Fruit fly (Drosophila melanogaster) whole organism, adult: ENCODE results near the gene Gad1.
A peak's percentile ranks its signal among the peaks of the same experiment; 100 is the strongest.

ENCODE experiments used
- CG11617 ChIP-seq: fragments of 200-800 bp; sonication (Bioruptor generic); optimal IDR thresholded peaks from 2 replicates; lab custom pipeline; 2017; ENCODE audit warnings: mild to moderate bottlenecking, missing biosample characterization, missing genetic modification reagents, missing genetic modification characterization
- CG12768 ChIP-seq: fragments of 200-800 bp; sonication (Bioruptor generic); optimal IDR thresholded peaks from 2 replicates; lab custom pipeline; 2017; ENCODE audit warnings: missing biosample characterization, missing genetic modification characterization, mild to moderate bottlenecking, moderate library complexity, missing genetic modification reagents
- CG14711 ChIP-seq: fragments of 200-800 bp; sonication (Bioruptor generic); optimal IDR thresholded peaks from 2 replicates; lab custom pipeline; 2018; ENCODE audit warnings: missing biosample characterization, mild to moderate bottlenecking, missing genetic modification characterization, moderate library complexity
- CG1620 ChIP-seq: fragments of 200-800 bp; sonication (Bioruptor generic); optimal IDR thresholded peaks from 2 replicates; lab custom pipeline; 2016; ENCODE audit warnings: missing biosample characterization, missing genetic modification characterization
- CG33017 ChIP-seq: fragments of 200-800 bp; sonication (Bioruptor generic); optimal IDR thresholded peaks from 2 replicates; lab custom pipeline; 2018; ENCODE audit warnings: missing biosample characterization, mild to moderate bottlenecking, missing genetic modification characterization, moderate library complexity
- CG5204 ChIP-seq: fragments of 200-800 bp; sonication (Bioruptor generic); optimal IDR thresholded peaks from 2 replicates; lab custom pipeline; 2016; ENCODE audit warnings: missing biosample characterization, missing genetic modification characterization
- CG7045 ChIP-seq: fragments of 200-800 bp; sonication (Bioruptor generic); optimal IDR thresholded peaks from 2 replicates; lab custom pipeline; 2017; ENCODE audit warnings: missing biosample characterization, mild to moderate bottlenecking, missing genetic modification characterization
- CG7101 ChIP-seq: fragments of 200-800 bp; sonication (Bioruptor generic); optimal IDR thresholded peaks from 2 replicates; lab custom pipeline; 2018; ENCODE audit warnings: missing biosample characterization, mild to moderate bottlenecking, missing genetic modification characterization, moderate library complexity
- Clk ChIP-seq: fragments of 200-800 bp; sonication (Bioruptor generic); optimal IDR thresholded peaks from 2 replicates; lab custom pipeline; 2017; ENCODE audit warnings: missing biosample characterization, missing genetic modification characterization
- Crg-1 ChIP-seq: fragments of 200-800 bp; sonication (Bioruptor generic); optimal IDR thresholded peaks from 2 replicates; lab custom pipeline; 2016; ENCODE audit warnings: missing biosample characterization, missing genetic modification characterization
- Hr96 ChIP-seq: fragments of 200-800 bp; sonication (Bioruptor generic); optimal IDR thresholded peaks from 2 replicates; lab custom pipeline; 2016; ENCODE audit warnings: missing biosample characterization, missing genetic modification characterization
- Mnt ChIP-seq: fragments of 200-800 bp; sonication (Bioruptor generic); optimal IDR thresholded peaks from 2 replicates; lab custom pipeline; 2016; ENCODE audit warnings: missing biosample characterization, mild to moderate bottlenecking, missing genetic modification characterization
- bab1 ChIP-seq: fragments of 200-800 bp; sonication (Bioruptor generic); optimal IDR thresholded peaks from 3 replicates; lab custom pipeline; 2019; ENCODE audit warnings: missing biosample characterization, mild to moderate bottlenecking, missing genetic modification characterization, moderate library complexity
- cic ChIP-seq: fragments of 200-800 bp; sonication (Bioruptor generic); optimal IDR thresholded peaks from 2 replicates; lab custom pipeline; 2017; ENCODE audit warnings: missing biosample characterization, mild to moderate bottlenecking, missing genetic modification characterization, moderate library complexity
- cnc ChIP-seq, 2 experiments: fragments of >200 bp; optimal IDR thresholded peaks; 2 replicates each; lab custom pipeline; 2017
- kay ChIP-seq: fragments of 200-800 bp; sonication (Bioruptor generic); peaks from one replicate; lab custom pipeline; 2016; ENCODE audit warnings: missing biosample characterization, missing genetic modification characterization, borderline replicate concordance
- ovo ChIP-seq: fragments of 200-800 bp; sonication (Bioruptor generic); optimal IDR thresholded peaks from 2 replicates; lab custom pipeline; 2016; ENCODE audit warnings: missing biosample characterization, missing genetic modification characterization
- pad ChIP-seq: fragments of 200-800 bp; sonication (Bioruptor generic); optimal IDR thresholded peaks from 3 replicates; lab custom pipeline; 2017; ENCODE audit warnings: missing biosample characterization, missing genetic modification characterization, mild to moderate bottlenecking, moderate library complexity, missing genetic modification reagents
- tj ChIP-seq: fragments of 200-800 bp; sonication (Bioruptor generic); optimal IDR thresholded peaks from 3 replicates; lab custom pipeline; 2017; ENCODE audit warnings: missing biosample characterization, mild to moderate bottlenecking, missing genetic modification characterization, moderate library complexity
- toe ChIP-seq: fragments of 200-800 bp; sonication (Bioruptor generic); optimal IDR thresholded peaks from 2 replicates; lab custom pipeline; 2016; ENCODE audit warnings: missing biosample characterization, missing genetic modification characterization

The Gad1 gene

dm6 chr3L:4081243-4081642, 7.3 kb downstream of the Gad1 start:
- TF ChIP-seq CG1620 (no peak), Mnt (no peak), toe (GFP tag; lab: Kevin White, UChicago) (no peak), bab1 (no peak)

DNA sequence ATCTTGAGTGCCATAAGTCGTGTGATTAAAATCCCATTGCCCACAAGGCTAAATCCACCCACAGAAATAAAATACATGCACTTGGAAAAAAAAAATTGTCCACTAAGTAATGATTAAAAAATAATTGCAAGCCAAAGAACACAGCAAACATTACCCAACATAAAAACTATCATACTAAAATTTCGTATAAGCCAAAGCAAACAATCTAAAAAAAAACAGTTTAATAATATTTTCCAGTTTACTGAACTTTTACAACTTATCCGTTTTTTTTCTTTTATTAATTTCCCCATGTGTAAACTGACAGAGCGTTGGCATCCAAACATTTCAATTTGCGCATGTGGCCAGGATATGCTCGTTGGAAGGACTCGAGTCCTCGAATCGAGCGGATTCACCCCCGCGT, 8.3 kb downstream of the Gad1 start:
- TF ChIP-seq cic (GFP tag; lab: Kevin White, UChicago), result no peak
- TF ChIP-seq cnc (optimal IDR thresholded peaks at IDR 0.05; lab: Kevin White, UChicago), result no peak
- no peak for TF ChIP-seq CG1620
- no peak for TF ChIP-seq bab1
- TF ChIP-seq CG11617, result no peak
- TF ChIP-seq tj (GFP tag; lab: Kevin White, UChicago), result no peak
- TF ChIP-seq CG5204 (GFP tag; lab: Kevin White, UChicago), result no peak
- no peak for TF ChIP-seq CG33017
- no peak for TF ChIP-seq kay
- no peak for TF ChIP-seq CG12768 (GFP tag; lab: Kevin White, UChicago)
- TF ChIP-seq Hr96 (GFP tag; lab: Kevin White, UChicago), result no peak
- TF ChIP-seq pad (GFP tag; lab: Kevin White, UChicago), result no peak
- TF ChIP-seq Crg-1 (GFP tag; lab: Kevin White, UChicago), result no peak
- no peak for TF ChIP-seq CG7101 (tag; lab: Kevin White, UChicago)
- no peak for TF ChIP-seq ovo
- TF ChIP-seq Mnt, result no peak
- TF ChIP-seq CG7045 (GFP tag; lab: Kevin White, UChicago), result no peak
- no peak for TF ChIP-seq Clk (GFP tag; lab: Kevin White, UChicago)
- TF ChIP-seq toe (GFP tag; lab: Kevin White, UChicago), result no peak

DNA sequence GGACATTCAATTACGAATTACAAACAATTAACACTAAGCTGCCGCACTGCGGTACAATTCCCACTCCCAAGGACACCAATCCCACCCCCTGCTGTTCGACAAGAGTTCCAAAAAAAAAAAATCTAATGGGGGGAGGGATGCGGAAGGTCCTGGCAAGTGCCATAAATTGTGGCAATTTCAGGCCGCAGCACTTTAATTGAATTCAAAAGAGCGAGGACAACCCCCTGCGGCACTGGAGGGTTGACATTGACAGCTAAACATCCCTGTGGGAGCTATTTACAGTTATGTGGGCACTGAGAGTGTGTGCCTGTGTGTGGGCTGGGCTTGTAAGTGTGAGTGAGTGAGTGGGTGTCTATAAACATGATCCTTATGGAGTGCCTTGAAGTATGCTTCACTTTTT, 11.6 kb downstream of the Gad1 start:
- TF ChIP-seq Clk (GFP tag; lab: Kevin White, UChicago) (no peak), bab1 (no peak), kay (no peak), tj (GFP tag; lab: Kevin White, UChicago) (no peak), CG7101 (tag; lab: Kevin White, UChicago) (no peak), CG33017 (no peak), CG12768 (GFP tag; lab: Kevin White, UChicago) (no peak), CG11617 (no peak), CG5204 (GFP tag; lab: Kevin White, UChicago) (no peak), CG7045 (GFP tag; lab: Kevin White, UChicago) (no peak), Mnt (no peak), cnc (optimal IDR thresholded peaks at IDR 0.05; lab: Kevin White, UChicago) (no peak), CG14711 (tag; lab: Kevin White, UChicago) (no peak), pad (GFP tag; lab: Kevin White, UChicago) (no peak), toe (GFP tag; lab: Kevin White, UChicago) (no peak)

DNA sequence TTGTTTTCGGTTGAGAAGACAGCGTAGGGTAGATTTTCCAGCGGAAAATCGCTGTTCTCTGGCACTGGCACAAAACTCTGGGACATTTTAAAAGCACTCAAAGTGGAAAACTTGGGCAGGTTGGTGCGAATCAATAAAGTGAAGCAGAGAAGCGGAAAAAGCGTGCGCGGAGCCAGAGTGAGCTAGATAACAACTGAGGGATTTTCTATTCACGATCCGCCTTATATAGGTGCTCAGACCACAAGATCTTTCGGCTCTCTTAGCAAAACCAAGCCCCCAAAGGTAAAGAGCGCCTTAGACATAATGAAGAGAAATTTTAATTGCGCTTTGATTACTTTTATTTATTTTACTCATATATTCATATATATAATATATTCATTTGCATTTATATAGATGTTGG, 14.8 kb downstream of the Gad1 start, which contains the start of gene Faa:
TSS of gene Faa (minus strand) at position 200 of the 400 bp plus-strand sequence.
- no peak for TF ChIP-seq Mnt
- no peak for TF ChIP-seq CG12768 (GFP tag; lab: Kevin White, UChicago)
- TF ChIP-seq CG7045 (GFP tag; lab: Kevin White, UChicago), result no peak
- TF ChIP-seq CG11617, result no peak
- TF ChIP-seq CG14711 (tag; lab: Kevin White, UChicago), result no peak
- no peak for TF ChIP-seq toe (GFP tag; lab: Kevin White, UChicago)
- no peak for TF ChIP-seq Crg-1 (GFP tag; lab: Kevin White, UChicago)
- no peak for TF ChIP-seq cic (GFP tag; lab: Kevin White, UChicago)
- TF ChIP-seq Clk (GFP tag; lab: Kevin White, UChicago), result no peak
- no peak for TF ChIP-seq CG7101 (tag; lab: Kevin White, UChicago)
- TF ChIP-seq Hr96 (GFP tag; lab: Kevin White, UChicago), result no peak
- no peak for TF ChIP-seq CG33017
- TF ChIP-seq ovo, result no peak
- no peak for TF ChIP-seq pad (GFP tag; lab: Kevin White, UChicago)
- no peak for TF ChIP-seq bab1
- TF ChIP-seq CG1620, result no peak
- no peak for TF ChIP-seq kay
- no peak for TF ChIP-seq CG5204 (GFP tag; lab: Kevin White, UChicago)
- TF ChIP-seq cnc (optimal IDR thresholded peaks at IDR 0.05; lab: Kevin White, UChicago), result no peak

DNA sequence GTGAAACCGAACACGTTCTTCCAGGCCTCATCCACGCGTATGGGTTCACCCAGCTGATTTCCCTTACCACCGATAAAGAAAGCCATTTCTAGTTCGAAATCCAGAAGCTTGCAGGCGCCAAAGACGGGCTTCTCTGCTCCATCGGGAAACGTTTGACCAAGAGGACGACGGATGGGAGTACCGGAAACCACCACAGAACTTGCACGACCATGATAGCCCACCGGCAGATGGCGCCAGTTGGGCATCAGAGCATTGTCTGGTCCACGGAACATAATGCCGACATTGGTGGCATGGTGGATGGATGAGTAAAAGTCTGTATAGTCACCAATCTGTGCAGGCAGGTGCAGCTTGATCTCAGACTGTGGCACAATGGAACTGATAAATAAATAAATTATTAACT, 15.8 kb downstream of the Gad1 start:
- TF ChIP-seq CG12768 (GFP tag; lab: Kevin White, UChicago), result no peak
- no peak for TF ChIP-seq kay
- no peak for TF ChIP-seq toe (GFP tag; lab: Kevin White, UChicago)
- TF ChIP-seq cnc (optimal IDR thresholded peaks at IDR 0.05; lab: Kevin White, UChicago), result no peak
- TF ChIP-seq CG11617, result no peak
- no peak for TF ChIP-seq CG1620
- no peak for TF ChIP-seq Clk (GFP tag; lab: Kevin White, UChicago)
- no peak for TF ChIP-seq Mnt
- TF ChIP-seq CG5204 (GFP tag; lab: Kevin White, UChicago), result no peak
- no peak for TF ChIP-seq bab1
- TF ChIP-seq cic (GFP tag; lab: Kevin White, UChicago), result no peak
- TF ChIP-seq CG14711 (tag; lab: Kevin White, UChicago), result no peak
- no peak for TF ChIP-seq tj (GFP tag; lab: Kevin White, UChicago)
- TF ChIP-seq ovo, result no peak
- no peak for TF ChIP-seq CG7101 (tag; lab: Kevin White, UChicago)
- no peak for TF ChIP-seq CG33017
- no peak for TF ChIP-seq pad (GFP tag; lab: Kevin White, UChicago)

- TF ChIP-seq CG1620 (no peak), kay (no peak), CG11617 (no peak), ovo (peak; percentile 15), CG33017 (peak; percentile 75), tj (GFP tag; lab: Kevin White, UChicago) (peak; percentile 73), Clk (GFP tag; lab: Kevin White, UChicago) (peak; percentile 48), CG7045 (GFP tag; lab: Kevin White, UChicago) (peak; percentile 9), bab1 (peak; percentile 32), Mnt (peak; percentile 83), toe (GFP tag; lab: Kevin White, UChicago) (no peak), Crg-1 (GFP tag; lab: Kevin White, UChicago) (no peak), CG12768 (GFP tag; lab: Kevin White, UChicago) (peak; percentile 58), pad (GFP tag; lab: Kevin White, UChicago) (no peak), cic (GFP tag; lab: Kevin White, UChicago) (peak; percentile 34), Hr96 (GFP tag; lab: Kevin White, UChicago) (peak; percentile 31), cnc (optimal IDR thresholded peaks at IDR 0.05; lab: Kevin White, UChicago) (no peak), CG14711 (tag; lab: Kevin White, UChicago) (peak; percentile 14), CG5204 (GFP tag; lab: Kevin White, UChicago) (no peak), CG7101 (tag; lab: Kevin White, UChicago) (peak; percentile 42)
Observed at dm6 chr3L:4071561-4072049, 16.9 kb downstream of the Gad1 start, which contains the start of gene wit. Gene wit (minus strand): TSS chr3L:4071717.
